Worm (Caenorhabditis elegans) whole organism, midembryonic: ENCODE data around the gene T16H12.9.

Experiments used
- med-1 ChIP-seq: sonication (generic microtip); optimal IDR thresholded peaks from 2 replicates; lab custom pipeline; 2017; ENCODE audit warnings: missing genetic modification characterization, mild to moderate bottlenecking, missing compliant biosample characterization, antibody characterized with exemption, missing genetic modification reagents; ENCODE audit not compliant: insufficient read depth
- ref-1 ChIP-seq: fragments of 200-800 bp; sonication (Bioruptor generic); conservative IDR thresholded peaks from 2 replicates; pipeline ENCODE4 v1.3.6; 2022; ENCODE audit warnings: missing genetic modification reagents, missing genetic modification characterization, missing compliant biosample characterization
- tab-1 ChIP-seq: fragments of 200-800 bp; sonication (Bioruptor generic); IDR thresholded peaks from 2 replicates; pipeline ENCODE4 v1.3.6; 2022; ENCODE audit warnings: missing genetic modification characterization, missing compliant biosample characterization
- ztf-23 ChIP-seq: fragments of 200-800 bp; sonication (Bioruptor generic); IDR thresholded peaks from 2 replicates; pipeline ENCODE4 v1.3.6; 2022; ENCODE audit warnings: missing genetic modification reagents, missing genetic modification characterization, missing compliant biosample characterization
- ztf-29 ChIP-seq: fragments of 200-800 bp; sonication (Bioruptor generic); IDR thresholded peaks from 2 replicates; pipeline ENCODE4 v1.3.6; 2022; ENCODE audit warnings: missing genetic modification reagents, missing genetic modification characterization, missing compliant biosample characterization

DNA sequence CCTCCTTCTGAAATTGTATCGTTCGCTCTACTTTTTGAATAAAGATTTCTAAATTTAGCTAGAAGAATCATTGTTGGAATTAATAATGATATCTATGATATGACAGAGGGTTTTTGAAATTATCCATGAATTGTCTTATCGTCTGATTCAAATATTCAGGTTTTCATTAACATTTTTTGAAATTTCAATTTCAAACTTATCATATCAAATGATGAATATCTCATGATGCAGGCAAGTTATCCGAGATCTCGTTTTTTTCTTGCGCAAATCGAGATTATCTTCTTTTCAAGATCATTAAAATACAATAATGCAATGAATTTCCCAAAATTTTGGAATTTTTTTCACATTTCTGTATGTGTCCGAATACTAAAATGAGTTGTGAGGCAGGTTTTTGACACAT, 11.1 kb upstream of the T16H12.9 start, which contains the start of gene spop-1:
- no peak for TF ChIP-seq ztf-23 (GFP tag; lab: Robert Waterston, UW)
- no peak for TF ChIP-seq tab-1
- TF ChIP-seq med-1, result no peak
- TF ChIP-seq ztf-29 (GFP tag; lab: Robert Waterston, UW), result no peak
- TF ChIP-seq ref-1, result no peak
